Worm (Caenorhabditis elegans): Measurements from ENCODE around the gene clec-88.

- no peak for TF ChIP-seq fkh-10 (GFP tag; optimal IDR thresholded peaks at IDR 0.05)
- no peak for TF ChIP-seq mdl-1 (tag; optimal IDR thresholded peaks at IDR 0.05)
- TF ChIP-seq fos-1 (tag; optimal IDR thresholded peaks at IDR 0.05) = no peak
- no peak for TF ChIP-seq ZK546.5 (tag; optimal IDR thresholded peaks at IDR 0.05)
- no peak for TF ChIP-seq pqm-1 (tag; optimal IDR thresholded peaks at IDR 0.05)
- no peak for TF ChIP-seq ces-1 (GFP tag; optimal IDR thresholded peaks at IDR 0.05)
- no peak for TF ChIP-seq ceh-82 (tag; optimal IDR thresholded peaks at IDR 0.05)
- no peak for TF ChIP-seq gei-8 (GFP tag; optimal IDR thresholded peaks at IDR 0.05)
- no peak for TF ChIP-seq unc-62 (GFP tag; optimal IDR thresholded peaks at IDR 0.05 in 1 of 2)
- TF ChIP-seq unc-62 (tag; optimal IDR thresholded peaks at IDR 0.05) = no peak
- TF ChIP-seq nhr-25 (tag; optimal IDR thresholded peaks at IDR 0.05; ENCODE audit: borderline replicate concordance, insufficient read depth) = no peak
- TF ChIP-seq ceh-28 (tag; optimal IDR thresholded peaks at IDR 0.05) = no peak
Observed at ce11 chrII:6380866-6381265, 15.3 kb downstream of the clec-88 start, which contains the start of gene F58F12.12.
